Worm (Caenorhabditis elegans): ENCODE results near the gene cox-18.

DNA sequence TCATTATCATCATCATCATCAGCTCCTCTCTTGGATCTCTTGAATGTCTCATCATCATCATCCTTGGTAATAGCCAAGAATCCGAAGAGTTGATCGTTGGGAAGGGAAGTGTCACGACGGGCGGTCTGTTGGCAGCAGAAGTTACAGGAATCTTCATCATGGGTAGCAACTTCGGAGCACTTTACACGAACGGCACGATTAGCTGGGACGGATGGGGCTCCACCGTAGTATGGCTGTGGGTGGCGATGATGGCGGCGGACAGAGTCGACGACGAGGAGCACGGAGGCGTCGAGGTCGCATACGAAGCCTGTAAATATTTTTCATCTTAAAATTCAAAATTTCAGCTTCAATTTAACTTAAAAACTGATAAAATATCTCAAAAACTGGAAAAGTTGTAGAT lies 26.1 kb downstream of the cox-18 start:
- no peak for TF ChIP-seq snpc-4 (tag; optimal IDR thresholded peaks at IDR 0.05)
- no peak for TF ChIP-seq lin-39 (tag; optimal IDR thresholded peaks at IDR 0.05)
- TF ChIP-seq lsy-2 (tag; optimal IDR thresholded peaks at IDR 0.05): no peak
- no peak for TF ChIP-seq nhr-23 (tag; optimal IDR thresholded peaks at IDR 0.05)
- TF ChIP-seq ama-1 (optimal IDR thresholded peaks at IDR 0.05): no peak

Measured in whole organism, L2 larva.